Fruit fly (Drosophila melanogaster): ENCODE data around the gene CG44085.

CG44085 gene

DNA sequence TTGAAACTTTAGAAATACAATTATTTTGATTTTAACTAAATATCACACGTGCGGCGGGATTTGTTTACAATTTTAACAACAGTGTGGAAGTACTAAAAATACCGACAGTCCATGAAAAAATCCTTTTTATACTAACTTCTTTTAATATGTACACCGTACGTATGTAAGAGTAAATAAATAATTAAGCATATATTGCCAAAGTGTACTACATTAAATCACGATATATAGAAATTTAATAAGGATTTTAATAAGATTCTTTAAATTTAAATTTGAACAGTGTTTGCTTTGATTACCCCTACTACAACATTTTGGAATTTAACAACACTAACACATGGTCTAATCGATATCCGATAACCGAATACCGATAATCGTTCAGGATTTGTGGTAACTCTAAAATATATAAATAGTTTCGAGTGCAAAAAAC lies 38.6 kb upstream of the CG44085 start, which contains the start of the genes Ski6 and CG16812 (continued):
- TF ChIP-seq tll (GFP tag; optimal IDR thresholded peaks at IDR 0.05) (no peak), schlank (tag; optimal IDR thresholded peaks at IDR 0.05) (no peak), Dp (GFP tag; optimal IDR thresholded peaks at IDR 0.05) (peak; percentile 57), sna (GFP tag; IDR thresholded peaks at IDR 0.05; ENCODE audit: partially characterized antibody) (0 out of 2 replicates have a peak, but pooled peaks have one; percentile 21), Aef1 (GFP tag; IDR thresholded peaks at IDR 0.05) (peak; percentile 24; the same call in 2 of the 3 replicates), CG6689 (GFP tag; IDR thresholded peaks at IDR 0.05) (peak; percentile 68), zfh2 (GFP tag; optimal IDR thresholded peaks at IDR 0.05) (peak; percentile 15), CrebB (tag; optimal IDR thresholded peaks at IDR 0.05) (peak; percentile 66), Vsx1 (GFP tag; optimal IDR thresholded peaks at IDR 0.05) (no peak), gce (GFP tag; IDR thresholded peaks at IDR 0.05) (no peak), ind (GFP tag; optimal IDR thresholded peaks at IDR 0.05) (peak; percentile 72), CG14050 (GFP tag; IDR thresholded peaks at IDR 0.05) (peak; percentile 42; the same call in 2 of the 3 replicates), CG10543 (GFP tag; optimal IDR thresholded peaks at IDR 0.05) (no peak), chinmo (GFP tag; IDR thresholded peaks at IDR 0.05; ENCODE audit: partially characterized antibody) (no peak), CG18011 (GFP tag; optimal IDR thresholded peaks at IDR 0.05) (no peak), az2 (GFP tag; optimal IDR thresholded peaks at IDR 0.05) (peak; percentile 71), slbo (GFP tag; IDR thresholded peaks at IDR 0.05) (peak; percentile 77), CG11085 (GFP tag; IDR thresholded peaks at IDR 0.05) (0 out of 2 replicates have a peak, but pooled peaks have one; percentile 26), seq (GFP tag; IDR thresholded peaks at IDR 0.05) (no peak), vnd (GFP tag; IDR thresholded peaks at IDR 0.05; ENCODE audit: partially characterized antibody) (no peak), CG15514 (GFP tag; optimal IDR thresholded peaks at IDR 0.05) (peak; percentile 51), tgo (GFP tag; IDR thresholded peaks at IDR 0.05) (peak; percentile 58; the same call in 2 of the 3 replicates), CG18262 (tag; optimal IDR thresholded peaks at IDR 0.05) (peak; percentile 76), H2.0 (GFP tag; IDR thresholded peaks at IDR 0.05) (peak; percentile 68), p53 (GFP tag; optimal IDR thresholded peaks at IDR 0.05) (no peak), pfk (GFP tag; optimal IDR thresholded peaks at IDR 0.05) (no peak), CG30403 (GFP tag; optimal IDR thresholded peaks at IDR 0.05) (peak; percentile 83), z (GFP tag; IDR thresholded peaks at IDR 0.05) (no peak), CG18599 (GFP tag; optimal IDR thresholded peaks at IDR 0.05) (no peak), Bgb (GFP tag; IDR thresholded peaks at IDR 0.05; ENCODE audit: partially characterized antibody) (no peak), CG43689 (GFP tag; IDR thresholded peaks at IDR 0.05) (no peak), E2f1 (GFP tag; IDR thresholded peaks at IDR 0.05) (peak; percentile 68), Mad (GFP tag; optimal IDR thresholded peaks at IDR 0.05) (peak; percentile 32), CG15601 (tag; optimal IDR thresholded peaks at IDR 0.05) (no peak), gro (GFP tag; optimal IDR thresholded peaks at IDR 0.05) (no peak), CG16815 (GFP tag; optimal IDR thresholded peaks at IDR 0.05) (peak; percentile 60), gcm (GFP tag; optimal IDR thresholded peaks at IDR 0.05) (peak; percentile 68), ERR (GFP tag; optimal IDR thresholded peaks at IDR 0.05) (no peak), Asciz (GFP tag; optimal IDR thresholded peaks at IDR 0.05) (no peak), fu2 (GFP tag; optimal IDR thresholded peaks at IDR 0.05) (no peak), CG11504 (tag; optimal IDR thresholded peaks at IDR 0.05) (no peak), CG7556 (GFP tag; optimal IDR thresholded peaks at IDR 0.05) (peak; percentile 65), chn (GFP tag; optimal IDR thresholded peaks at IDR 0.05) (peak; percentile 35), CG1602 (GFP tag; optimal IDR thresholded peaks at IDR 0.05) (peak; percentile 60), Dll (GFP tag; IDR thresholded peaks at IDR 0.05; ENCODE audit: partially characterized antibody) (peak; percentile 51; the same call in 2 of the 4 replicates), org-1 (GFP tag; optimal IDR thresholded peaks at IDR 0.05) (no peak), CG2199 (GFP tag; IDR thresholded peaks at IDR 0.05) (no peak), Hr51 (GFP tag; optimal IDR thresholded peaks at IDR 0.05) (no peak), Spps (tag; optimal IDR thresholded peaks at IDR 0.05) (peak; percentile 59), CG8281 (tag; optimal IDR thresholded peaks at IDR 0.05) (no peak)

Measured in whole organism, embryonic.